Worm (Caenorhabditis elegans) whole organism, early embryonic: Measurements from ENCODE around the gene Y45F10B.12.

Experiments used
- F13C5.2 ChIP-seq: sonication (generic microtip); optimal IDR thresholded peaks from 2 replicates; lab custom pipeline; 2017; ENCODE audit warnings: mild to moderate bottlenecking, missing genetic modification characterization, inconsistent platforms, missing compliant biosample characterization
- ama-1 ChIP-seq: fragments of 150-350 bp; optimal IDR thresholded peaks from 2 replicates; lab custom pipeline; 2014
- ceh-13 ChIP-seq: fragments of 200-800 bp; sonication (Bioruptor generic); optimal IDR thresholded peaks from 2 replicates; lab custom pipeline; 2018; ENCODE audit warnings: mild to moderate bottlenecking, missing genetic modification characterization, missing compliant biosample characterization
- flt-1 ChIP-seq: fragments of 200-800 bp; sonication (Bioruptor generic); IDR thresholded peaks from 2 replicates; pipeline ENCODE4 v1.3.6; 2022; ENCODE audit warnings: missing genetic modification characterization, missing compliant biosample characterization
- hmg-4 ChIP-seq: fragments of 200-800 bp; sonication (Bioruptor generic); optimal IDR thresholded peaks from 2 replicates; lab custom pipeline; 2018; ENCODE audit warnings: mild to moderate bottlenecking, missing genetic modification characterization, missing compliant biosample characterization
- hnd-1 ChIP-seq: sonication (generic microtip); optimal IDR thresholded peaks from 2 replicates; lab custom pipeline; 2016; ENCODE audit warnings: missing genetic modification characterization, missing compliant biosample characterization
- pes-1 ChIP-seq: fragments of 200-800 bp; sonication (Bioruptor generic); IDR thresholded peaks from 2 replicates; pipeline ENCODE4 v1.3.6; 2022; ENCODE audit warnings: missing genetic modification reagents, missing genetic modification characterization, missing compliant biosample characterization
- tbx-37 ChIP-seq: fragments of 200-800 bp; sonication (Bioruptor generic); conservative IDR thresholded peaks from 2 replicates; pipeline ENCODE4 v1.3.6; 2022; ENCODE audit warnings: missing genetic modification reagents, missing genetic modification characterization, missing compliant biosample characterization

- TF ChIP-seq F13C5.2 (tag; lab: Kevin White, UChicago) (no peak), ama-1 (lab: Kevin White, UChicago) (no peak), hmg-4 (GFP tag; lab: Kevin White, UChicago) (no peak), tbx-37 (GFP tag; lab: Robert Waterston, UW) (no peak), ceh-13 (GFP tag; lab: Kevin White, UChicago) (no peak), pes-1 (GFP tag; lab: Robert Waterston, UW) (no peak), hnd-1 (tag; lab: Kevin White, UChicago) (no peak), flt-1 (no peak)
Observed at ce11 chrIV:13591645-13592044, 4.4 kb downstream of the Y45F10B.12 start, which contains the start of gene tsp-5.
